Worm (Caenorhabditis elegans) whole organism, L2 larva: Measurements from ENCODE around the gene W02B3.7.

Source experiments
- R02D3.7 ChIP-seq: fragments of 150-350 bp; optimal IDR thresholded peaks from 2 replicates; lab custom pipeline; 2014; ENCODE audit warnings: missing biosample characterization, missing genetic modification characterization
- Y55F3AM.14 ChIP-seq: fragments of 200-800 bp; sonication (Bioruptor generic); optimal IDR thresholded peaks from 2 replicates; lab custom pipeline; 2018; ENCODE audit warnings: mild to moderate bottlenecking, missing genetic modification characterization, missing compliant biosample characterization
- ZK546.5 ChIP-seq: sonication (generic microtip); optimal IDR thresholded peaks from 2 replicates; lab custom pipeline; 2017; ENCODE audit warnings: missing biosample characterization, missing genetic modification characterization
- alr-1 ChIP-seq: fragments of 150-350 bp; optimal IDR thresholded peaks from 2 replicates; lab custom pipeline; 2014; ENCODE audit warnings: missing biosample characterization, missing genetic modification characterization
- ama-1 ChIP-seq: fragments of 150-350 bp; optimal IDR thresholded peaks from 2 replicates; lab custom pipeline; 2018; ENCODE audit warnings: inconsistent platforms
- blmp-1 ChIP-seq: sonication (generic microtip); optimal IDR thresholded peaks from 2 replicates; lab custom pipeline; 2017; ENCODE audit warnings: missing genetic modification characterization, mild to moderate bottlenecking, missing compliant biosample characterization, antibody characterized with exemption, moderate library complexity; ENCODE audit not compliant: insufficient read depth
- ceh-16 ChIP-seq: fragments of 150-350 bp; optimal IDR thresholded peaks from 2 replicates; lab custom pipeline; 2014; ENCODE audit warnings: missing biosample characterization, missing genetic modification characterization
- ceh-82 ChIP-seq: fragments of 150-350 bp; optimal IDR thresholded peaks from 2 replicates; lab custom pipeline; 2014; ENCODE audit warnings: missing biosample characterization, missing genetic modification characterization
- crh-2 ChIP-seq: sonication (generic microtip); optimal IDR thresholded peaks from 2 replicates; lab custom pipeline; 2017; ENCODE audit warnings: missing biosample characterization, missing genetic modification characterization
- fos-1 ChIP-seq: fragments of 150-350 bp; optimal IDR thresholded peaks from 2 replicates; lab custom pipeline; 2014; ENCODE audit warnings: missing biosample characterization, missing genetic modification characterization
- lsy-2 ChIP-seq, 2 experiments: fragments of 150-350 bp in 1 of 2; sonication (generic microtip) in 1 of 2; optimal IDR thresholded peaks; 2 replicates each; lab custom pipeline; 2014 to 2017; ENCODE audit warnings: missing biosample characterization in 2 of 2, missing genetic modification characterization in 2 of 2
- mab-5 ChIP-seq: fragments of 150-350 bp; optimal IDR thresholded peaks from 2 replicates; lab custom pipeline; 2014; ENCODE audit warnings: missing biosample characterization, missing genetic modification characterization
- mbf-1 ChIP-seq: sonication (generic microtip); optimal IDR thresholded peaks from 2 replicates; lab custom pipeline; 2017; ENCODE audit warnings: missing biosample characterization, missing genetic modification characterization
- nhr-10 ChIP-seq: sonication (generic microtip); optimal IDR thresholded peaks from 2 replicates; lab custom pipeline; 2017; ENCODE audit warnings: missing biosample characterization, missing genetic modification characterization
- nhr-129 ChIP-seq: fragments of 150-350 bp; optimal IDR thresholded peaks from 2 replicates; lab custom pipeline; 2014; ENCODE audit warnings: missing biosample characterization, missing genetic modification characterization
- nhr-21 ChIP-seq: fragments of 150-350 bp; optimal IDR thresholded peaks from 2 replicates; lab custom pipeline; 2014; ENCODE audit warnings: missing biosample characterization, missing genetic modification characterization
- nhr-23 ChIP-seq: fragments of 150-350 bp; optimal IDR thresholded peaks from 2 replicates; lab custom pipeline; 2014; ENCODE audit warnings: missing biosample characterization, missing genetic modification reagents, missing genetic modification characterization
- nhr-237 ChIP-seq: fragments of 150-350 bp; optimal IDR thresholded peaks from 2 replicates; lab custom pipeline; 2014; ENCODE audit warnings: missing biosample characterization, missing genetic modification characterization
- nhr-25 ChIP-seq: fragments of 150-350 bp; sonication (generic microtip); optimal IDR thresholded peaks from 3 replicates; lab custom pipeline; 2014; ENCODE audit warnings: missing biosample characterization, missing genetic modification characterization
- nhr-6 ChIP-seq: fragments of 150-350 bp; optimal IDR thresholded peaks from 2 replicates; lab custom pipeline; 2014; ENCODE audit warnings: missing biosample characterization, missing genetic modification characterization
- peb-1 ChIP-seq: fragments of 150-350 bp; optimal IDR thresholded peaks from 2 replicates; lab custom pipeline; 2014; ENCODE audit warnings: missing biosample characterization, missing genetic modification characterization
- sem-4 ChIP-seq: fragments of 150-350 bp; optimal IDR thresholded peaks from 2 replicates; lab custom pipeline; 2014; ENCODE audit warnings: missing biosample characterization, missing genetic modification reagents, missing genetic modification characterization
- skn-1 ChIP-seq: sonication (generic microtip); optimal IDR thresholded peaks from 2 replicates; lab custom pipeline; 2017; ENCODE audit warnings: missing biosample characterization, missing genetic modification characterization
- sma-9 ChIP-seq, 2 experiments: fragments of 150-350 bp in 1 of 2; sonication (generic microtip) in 1 of 2; optimal IDR thresholded peaks; 2 replicates each; lab custom pipeline; 2014 to 2016; ENCODE audit warnings: missing genetic modification characterization in 2 of 2, mild to moderate bottlenecking in 1 of 2, missing biosample characterization in 1 of 2, missing compliant biosample characterization in 1 of 2, missing genetic modification reagents in 1 of 2, moderate library complexity in 1 of 2
- snpc-4 ChIP-seq: fragments of 150-350 bp; optimal IDR thresholded peaks from 2 replicates; lab custom pipeline; 2014; ENCODE audit warnings: missing biosample characterization, missing genetic modification characterization
- unc-55 ChIP-seq: fragments of 150-350 bp; sonication (generic microtip); optimal IDR thresholded peaks from 3 replicates; lab custom pipeline; 2014; ENCODE audit warnings: missing biosample characterization, missing genetic modification reagents, missing genetic modification characterization
- ztf-11 ChIP-seq: sonication (generic microtip); optimal IDR thresholded peaks from 2 replicates; lab custom pipeline; 2017; ENCODE audit warnings: missing biosample characterization, missing genetic modification characterization
- ztf-4 ChIP-seq: fragments of 150-350 bp; optimal IDR thresholded peaks from 2 replicates; lab custom pipeline; 2014; ENCODE audit warnings: missing biosample characterization, missing genetic modification characterization

The W02B3.7 gene

ce11 chrIII:668303-668893 lies 23.4 kb downstream of the W02B3.7 start, which contains the start of gene W02B3.3 (continued):
- TF ChIP-seq peb-1 (tag; lab: Kevin White, UChicago) (no peak), snpc-4 (tag; lab: Kevin White, UChicago) (peak; percentile 29), skn-1 (tag; lab: Kevin White, UChicago) (no peak), nhr-129 (tag; lab: Kevin White, UChicago) (peak; percentile 92), lsy-2 (tag; optimal IDR thresholded peaks at IDR 0.05; lab: Kevin White, UChicago) (peak; percentile 17 to 74), R02D3.7 (tag; lab: Kevin White, UChicago) (no peak), mab-5 (tag; lab: Kevin White, UChicago) (no peak), unc-55 (GFP tag; lab: Kevin White, UChicago) (peak; percentile 97)

ce11 chrIII:665173-665757 lies 26.6 kb downstream of the W02B3.7 start, which contains the start of gene C09F5.3:
Gene C09F5.3, minus strand, starts transcription at chrIII:665266.
- no peak for TF ChIP-seq ceh-82 (tag; lab: Kevin White, UChicago)
- no peak for TF ChIP-seq nhr-6 (tag; lab: Kevin White, UChicago)
- TF ChIP-seq nhr-21 (tag; lab: Kevin White, UChicago), result no peak
- TF ChIP-seq ztf-11, result no peak
- no peak for TF ChIP-seq Y55F3AM.14 (GFP tag; lab: Kevin White, UChicago)

DNA sequence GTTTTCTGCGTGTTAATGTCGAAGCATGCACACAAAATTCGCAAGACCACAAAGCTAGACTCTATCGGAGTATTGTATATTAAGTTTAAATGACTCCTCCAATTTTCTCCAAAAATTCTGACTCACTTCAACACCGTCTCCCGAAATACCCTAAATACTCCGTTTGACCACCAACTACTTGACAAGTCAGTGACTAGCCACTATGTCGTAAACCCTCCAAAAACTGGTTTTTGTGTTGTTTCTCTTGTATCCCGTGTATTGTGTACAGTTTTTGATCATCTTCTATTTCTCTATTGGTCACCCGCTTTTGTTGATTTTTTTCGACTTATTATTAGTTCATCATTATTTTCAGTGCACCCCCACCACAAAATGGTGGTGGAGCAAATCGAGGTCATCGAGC lies 33.5 kb downstream of the W02B3.7 start, which contains the start of gene C09F5.1:
Gene C09F5.1 (plus strand): TSS at position 353 of the 400 bp plus-strand sequence.
- peak; percentile 49 for TF ChIP-seq nhr-25 (tag; lab: Kevin White, UChicago)
- TF ChIP-seq nhr-129 (tag; lab: Kevin White, UChicago), result peak; percentile 17
- TF ChIP-seq snpc-4 (tag; lab: Kevin White, UChicago), result no peak
- no peak for TF ChIP-seq alr-1 (tag; lab: Kevin White, UChicago)
- TF ChIP-seq ztf-4, result no peak

DNA sequence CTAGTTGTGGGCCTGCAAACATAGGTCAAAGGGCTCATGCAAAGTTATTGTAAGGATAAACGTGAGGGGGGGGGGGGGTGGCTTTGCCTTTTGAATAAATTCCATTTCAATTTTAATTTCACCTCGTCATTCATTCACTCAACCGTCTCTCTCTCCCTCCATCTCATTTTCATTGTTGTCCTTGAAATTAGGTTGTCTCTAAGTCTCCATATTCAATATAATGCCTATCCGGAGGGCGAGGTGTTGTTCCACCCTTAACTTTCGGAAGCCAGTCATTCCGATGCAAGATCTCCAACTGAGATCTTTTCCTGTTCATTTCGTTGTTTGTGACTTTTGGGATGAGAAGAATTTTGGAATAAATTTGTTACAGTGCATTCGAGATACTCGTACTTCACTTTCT lies 34.6 kb downstream of the W02B3.7 start:
- TF ChIP-seq nhr-10 (no peak), ZK546.5 (tag; lab: Kevin White, UChicago) (no peak), blmp-1 (tag; lab: Kevin White, UChicago) (peak; percentile 24), ceh-82 (tag; lab: Kevin White, UChicago) (no peak), mbf-1 (tag; lab: Kevin White, UChicago) (no peak), nhr-25 (tag; lab: Kevin White, UChicago) (peak; percentile 52), nhr-237 (no peak), sem-4 (peak; percentile 1), snpc-4 (tag; lab: Kevin White, UChicago) (no peak)

DNA sequence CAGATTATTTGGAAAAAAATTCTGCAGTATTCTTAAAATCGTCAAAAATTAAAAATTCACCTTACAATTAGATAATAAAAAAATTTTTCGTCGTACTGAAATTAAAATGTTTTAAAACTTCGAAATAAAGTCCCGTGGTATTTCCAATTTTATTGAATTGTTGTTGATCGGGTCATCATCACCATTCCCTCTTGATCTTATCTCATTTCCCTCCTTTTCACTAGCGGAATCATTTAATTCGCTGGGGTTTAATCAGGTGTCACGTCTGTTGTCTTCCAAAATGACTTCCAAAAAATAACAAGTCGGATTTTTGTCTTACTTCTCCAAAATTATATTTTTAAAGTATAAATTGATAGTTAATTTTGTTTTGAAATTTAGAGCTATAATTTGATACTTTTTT lies 35.2 kb downstream of the W02B3.7 start:
- TF ChIP-seq nhr-25 (tag; lab: Kevin White, UChicago) (peak; percentile 33), nhr-237 (no peak)
- TF ChIP-seq, all 48 proteins: peak for 1

ce11 chrIII:654365-654764 lies 37.5 kb downstream of the W02B3.7 start:
- no peak for TF ChIP-seq ama-1 (lab: Kevin White, UChicago)
- peak; percentile 26 for TF ChIP-seq nhr-25 (tag; lab: Kevin White, UChicago)
- TF ChIP-seq nhr-23 (tag; lab: Kevin White, UChicago), result no peak

ce11 chrIII:651587-651986 lies 40.2 kb downstream of the W02B3.7 start:
- TF ChIP-seq fos-1 (tag; lab: Kevin White, UChicago) (peak; percentile 97), nhr-21 (tag; lab: Kevin White, UChicago) (no peak), crh-2 (tag; lab: Kevin White, UChicago) (peak; percentile 81), ceh-16 (tag; lab: Kevin White, UChicago) (peak; percentile 8), sma-9 (GFP tag; optimal IDR thresholded peaks at IDR 0.05; lab: Kevin White, UChicago) (peak; percentile 8), sma-9 (tag; optimal IDR thresholded peaks at IDR 0.05; lab: Kevin White, UChicago) (no peak), ama-1 (lab: Kevin White, UChicago) (no peak), lsy-2 (tag; optimal IDR thresholded peaks at IDR 0.05; lab: Kevin White, UChicago) (no peak)
